Fruit fly (Drosophila melanogaster) whole organism, embryonic: ENCODE results near the gene Obp19d.
A peak's percentile ranks its signal among the peaks of the same experiment; 100 is the strongest.

ENCODE experiments used
- CG10321 ChIP-seq: fragments of 200-800 bp; sonication (Bioruptor generic); IDR thresholded peaks from 2 replicates; pipeline ENCODE4 v1.3.6; 2022; ENCODE audit warnings: missing biosample characterization, missing genetic modification characterization
- CG11456 ChIP-seq: fragments of 200-800 bp; sonication (Bioruptor generic); IDR thresholded peaks from 3 replicates; pipeline ENCODE4 v1.3.6; 2022; ENCODE audit warnings: missing biosample characterization, missing genetic modification characterization
- CG13287 ChIP-seq: fragments of 200-800 bp; sonication (Bioruptor generic); IDR thresholded peaks from 2 replicates; pipeline ENCODE4 v1.3.6; 2022; ENCODE audit warnings: missing biosample characterization, missing genetic modification characterization; ENCODE audit not compliant: partially characterized antibody
- CG14050 ChIP-seq: fragments of 200-800 bp; sonication (Bioruptor generic); IDR thresholded peaks from 3 replicates; pipeline ENCODE4 v1.3.6; 2022; ENCODE audit warnings: missing biosample characterization, missing genetic modification characterization
- CG14710 ChIP-seq: fragments of 200-800 bp; sonication (Bioruptor generic); optimal IDR thresholded peaks from 3 replicates; lab custom pipeline; 2019; ENCODE audit warnings: missing biosample characterization, mild to moderate bottlenecking, missing genetic modification characterization, moderate library complexity
- CG15269 ChIP-seq: fragments of 200-800 bp; sonication (Bioruptor generic); optimal IDR thresholded peaks from 2 replicates; lab custom pipeline; 2018; ENCODE audit warnings: missing biosample characterization, mild to moderate bottlenecking, missing genetic modification characterization, moderate library complexity
- CG18599 ChIP-seq: fragments of 200-800 bp; sonication (Bioruptor generic); optimal IDR thresholded peaks from 3 replicates; lab custom pipeline; 2017; ENCODE audit warnings: missing biosample characterization, missing genetic modification characterization, mild to moderate bottlenecking, moderate library complexity, missing genetic modification reagents
- CG2202 ChIP-seq: fragments of 200-800 bp; sonication (Bioruptor generic); optimal IDR thresholded peaks from 2 replicates; lab custom pipeline; 2018; ENCODE audit warnings: missing biosample characterization, mild to moderate bottlenecking, missing genetic modification characterization
- CG31224 ChIP-seq: fragments of 200-800 bp; sonication (Bioruptor generic); IDR thresholded peaks from 2 replicates; pipeline ENCODE4 v1.3.6; 2022; ENCODE audit warnings: missing biosample characterization, missing genetic modification characterization
- CG42726 ChIP-seq: fragments of 200-800 bp; sonication (Bioruptor generic); IDR thresholded peaks from 2 replicates; pipeline ENCODE4 v1.3.6; 2022; ENCODE audit warnings: missing biosample characterization, missing genetic modification characterization; ENCODE audit not compliant: partially characterized antibody
- CG5180 ChIP-seq: fragments of 200-800 bp; sonication (Bioruptor generic); optimal IDR thresholded peaks from 3 replicates; lab custom pipeline; 2017; ENCODE audit warnings: missing biosample characterization, missing genetic modification characterization, mild to moderate bottlenecking, moderate library complexity, missing genetic modification reagents
- CG6689 ChIP-seq: fragments of 200-800 bp; sonication (Bioruptor generic); IDR thresholded peaks from 2 replicates; pipeline ENCODE4 v1.3.6; 2022; ENCODE audit warnings: missing biosample characterization, missing genetic modification characterization
- CG6765 ChIP-seq: fragments of 200-800 bp; sonication (Bioruptor generic); optimal IDR thresholded peaks from 3 replicates; lab custom pipeline; 2017; ENCODE audit warnings: missing biosample characterization, mild to moderate bottlenecking, missing genetic modification characterization
- CTCF ChIP-seq: fragments of 200-800 bp; sonication (Bioruptor generic); optimal IDR thresholded peaks from 2 replicates; lab custom pipeline; 2017; ENCODE audit warnings: missing biosample characterization, mild to moderate bottlenecking, missing genetic modification characterization, moderate library complexity
- D19B ChIP-seq: fragments of 200-800 bp; sonication (Bioruptor generic); optimal IDR thresholded peaks from 2 replicates; lab custom pipeline; 2017; ENCODE audit warnings: missing biosample characterization, mild to moderate bottlenecking, missing genetic modification characterization
- Dip2 ChIP-seq: fragments of 200-800 bp; sonication (Bioruptor generic); IDR thresholded peaks from 2 replicates; pipeline ENCODE4 v1.3.6; 2022; ENCODE audit warnings: missing biosample characterization, missing genetic modification characterization
- Dref ChIP-seq: fragments of 200-800 bp; sonication (Bioruptor generic); IDR thresholded peaks from 2 replicates; pipeline ENCODE4 v1.3.6; 2022; ENCODE audit warnings: missing biosample characterization, missing genetic modification characterization
- Ets65A ChIP-seq: fragments of 200-800 bp; sonication (Bioruptor generic); peaks from one replicate; lab custom pipeline; 2016; ENCODE audit warnings: missing biosample characterization, missing genetic modification characterization
- Fer1 ChIP-seq: fragments of 200-800 bp; sonication (Bioruptor generic); optimal IDR thresholded peaks from 2 replicates; lab custom pipeline; 2017; ENCODE audit warnings: missing biosample characterization, mild to moderate bottlenecking, missing genetic modification characterization
- HLH3B ChIP-seq: fragments of 200-800 bp; sonication (Bioruptor generic); IDR thresholded peaks from 2 replicates; pipeline ENCODE4 v1.3.6; 2022; ENCODE audit warnings: missing biosample characterization, missing genetic modification characterization
- HLH4C ChIP-seq: fragments of 200-800 bp; sonication (Bioruptor generic); IDR thresholded peaks from 3 replicates; pipeline ENCODE4 v1.3.6; 2022; ENCODE audit warnings: missing biosample characterization, missing genetic modification characterization; ENCODE audit not compliant: partially characterized antibody
- HLH54F ChIP-seq: fragments of 200-800 bp; sonication (Bioruptor generic); optimal IDR thresholded peaks from 3 replicates; lab custom pipeline; 2016; ENCODE audit warnings: missing biosample characterization, missing genetic modification characterization
- Hr3 ChIP-seq: fragments of 200-800 bp; sonication (Bioruptor generic); optimal IDR thresholded peaks from 3 replicates; lab custom pipeline; 2016; ENCODE audit warnings: missing biosample characterization, missing genetic modification characterization
- Hr51 ChIP-seq, 2 experiments: fragments of 200-800 bp; sonication (Bioruptor generic); optimal IDR thresholded peaks; 2 replicates in 1 of 2; 3 replicates in 1 of 2; lab custom pipeline; 2016 to 2018; ENCODE audit warnings: missing biosample characterization in 2 of 2, missing genetic modification characterization in 2 of 2, mild to moderate bottlenecking in 1 of 2, moderate library complexity in 1 of 2
- Neu2 ChIP-seq: fragments of 200-800 bp; sonication (Bioruptor generic); optimal IDR thresholded peaks from 3 replicates; lab custom pipeline; 2016; ENCODE audit warnings: missing biosample characterization, missing genetic modification characterization, borderline replicate concordance
- Nf-YA ChIP-seq: fragments of 200-800 bp; sonication (Bioruptor generic); IDR thresholded peaks from 2 replicates; pipeline ENCODE4 v1.3.6; 2022; ENCODE audit warnings: missing biosample characterization, missing genetic modification characterization
- Nf-YB ChIP-seq: fragments of 200-800 bp; sonication (Bioruptor generic); optimal IDR thresholded peaks from 3 replicates; lab custom pipeline; 2019; ENCODE audit warnings: missing biosample characterization, mild to moderate bottlenecking, missing genetic modification characterization, moderate library complexity
- Scr ChIP-seq: fragments of 200-800 bp; sonication (Bioruptor generic); IDR thresholded peaks from 2 replicates; pipeline ENCODE4 v1.3.6; 2022; ENCODE audit warnings: missing biosample characterization, missing genetic modification characterization; ENCODE audit not compliant: partially characterized antibody
- Sry-β ChIP-seq: fragments of 200-800 bp; sonication (Bioruptor generic); optimal IDR thresholded peaks from 2 replicates; lab custom pipeline; 2018; ENCODE audit warnings: missing biosample characterization, mild to moderate bottlenecking, missing genetic modification characterization, moderate library complexity
- bcd ChIP-seq: fragments of 200-800 bp; sonication (Bioruptor generic); optimal IDR thresholded peaks from 2 replicates; lab custom pipeline; 2017; ENCODE audit warnings: missing biosample characterization, mild to moderate bottlenecking, missing genetic modification characterization
- dati ChIP-seq: fragments of 200-800 bp; sonication (Bioruptor generic); IDR thresholded peaks from 2 replicates; pipeline ENCODE4 v1.3.6; 2022; ENCODE audit warnings: missing biosample characterization, missing genetic modification characterization
- ftz-f1 ChIP-seq: fragments of 200-800 bp; sonication (Bioruptor generic); optimal IDR thresholded peaks from 2 replicates; lab custom pipeline; 2016; ENCODE audit warnings: missing biosample characterization, missing genetic modification characterization
- gfzf ChIP-seq: fragments of 200-800 bp; sonication (Bioruptor generic); optimal IDR thresholded peaks from 2 replicates; lab custom pipeline; 2016; ENCODE audit warnings: missing biosample characterization, mild to moderate bottlenecking, missing genetic modification characterization, moderate library complexity
- ind ChIP-seq: fragments of 200-800 bp; sonication (Bioruptor generic); optimal IDR thresholded peaks from 3 replicates; lab custom pipeline; 2016; ENCODE audit warnings: missing biosample characterization, missing genetic modification characterization
- jing ChIP-seq: fragments of 200-800 bp; sonication (Bioruptor generic); optimal IDR thresholded peaks from 2 replicates; lab custom pipeline; 2018; ENCODE audit warnings: missing biosample characterization, mild to moderate bottlenecking, missing genetic modification characterization
- kni ChIP-seq: fragments of 200-800 bp; sonication (Bioruptor generic); optimal IDR thresholded peaks from 3 replicates; lab custom pipeline; 2017; ENCODE audit warnings: mild to moderate bottlenecking, missing biosample characterization, missing genetic modification reagents, missing genetic modification characterization
- knrl ChIP-seq: fragments of 200-800 bp; sonication (Bioruptor generic); IDR thresholded peaks from 3 replicates; pipeline ENCODE4 v1.3.6; 2022; ENCODE audit warnings: missing biosample characterization, missing genetic modification characterization; ENCODE audit not compliant: partially characterized antibody
- mld ChIP-seq: fragments of 200-800 bp; sonication (Bioruptor generic); IDR thresholded peaks from 3 replicates; pipeline ENCODE4 v1.3.6; 2022; ENCODE audit warnings: missing biosample characterization, missing genetic modification characterization; ENCODE audit not compliant: partially characterized antibody
- pb ChIP-seq: fragments of 200-800 bp; sonication (Bioruptor generic); optimal IDR thresholded peaks from 3 replicates; lab custom pipeline; 2016; ENCODE audit warnings: missing biosample characterization, missing genetic modification characterization
- phol ChIP-seq: fragments of 200-800 bp; sonication (Bioruptor generic); optimal IDR thresholded peaks from 3 replicates; lab custom pipeline; 2018; ENCODE audit warnings: missing biosample characterization, mild to moderate bottlenecking, missing genetic modification characterization, moderate library complexity
- row ChIP-seq: fragments of 200-800 bp; sonication (Bioruptor generic); IDR thresholded peaks from 3 replicates; pipeline ENCODE4 v1.3.6; 2022; ENCODE audit warnings: missing biosample characterization, missing genetic modification characterization
- so ChIP-seq: fragments of 200-800 bp; sonication (Bioruptor generic); IDR thresholded peaks from 3 replicates; pipeline ENCODE4 v1.3.6; 2022; ENCODE audit warnings: missing biosample characterization, missing genetic modification characterization
- stwl ChIP-seq: fragments of 200-800 bp; sonication (Bioruptor generic); optimal IDR thresholded peaks from 3 replicates; lab custom pipeline; 2018; ENCODE audit warnings: missing biosample characterization, mild to moderate bottlenecking, missing genetic modification characterization, moderate library complexity
- tll ChIP-seq, 2 experiments: fragments of 200-800 bp in 1 of 2; fragments of >200 bp in 1 of 2; sonication (Bioruptor generic) in 1 of 2; optimal IDR thresholded peaks; 2 replicates each; lab custom pipeline; 2017 to 2019; ENCODE audit warnings: missing biosample characterization in 2 of 2, missing genetic modification characterization in 2 of 2, mild to moderate bottlenecking in 1 of 2, moderate library complexity in 1 of 2
- tna ChIP-seq: fragments of 200-800 bp; sonication (Bioruptor generic); IDR thresholded peaks from 2 replicates; pipeline ENCODE4 v1.3.6; 2022; ENCODE audit warnings: missing biosample characterization, missing genetic modification characterization; ENCODE audit not compliant: partially characterized antibody
- tx ChIP-seq: fragments of 200-800 bp; sonication (Bioruptor generic); optimal IDR thresholded peaks from 2 replicates; lab custom pipeline; 2016; ENCODE audit warnings: missing biosample characterization, missing genetic modification characterization

The Obp19d gene

dm6 chrX:20419313-20419712 is at the start of gene Obp19d:
Gene Obp19d, plus strand, starts transcription at chrX:20419613.
- TF ChIP-seq CG15269 (tag; lab: Kevin White, UChicago) (no peak), tll (GFP tag; optimal IDR thresholded peaks at IDR 0.05; lab: Kevin White, UChicago) (no peak), CG14710 (no peak), jing (GFP tag; lab: Kevin White, UChicago) (no peak), HLH3B (GFP tag; lab: Robert Waterston, UW) (no peak), tx (GFP tag; lab: Kevin White, UChicago) (no peak), bcd (GFP tag; lab: Kevin White, UChicago) (no peak), Dip2 (GFP tag; lab: Robert Waterston, UW) (no peak), CG14050 (GFP tag; lab: Robert Waterston, UW) (no peak), pb (GFP tag; lab: Kevin White, UChicago) (no peak), CG13287 (GFP tag; lab: Robert Waterston, UW) (no peak), CG2202 (no peak), so (GFP tag; lab: Robert Waterston, UW) (no peak)
- TF ChIP-seq, all 482 proteins: peak for 0

dm6 chrX:20376422-20376821 is 43.0 kb upstream of the Obp19d start, which contains the start of gene CG12679:
Gene CG12679, minus strand, starts transcription at chrX:20376522.
- TF ChIP-seq kni (GFP tag; lab: Kevin White, UChicago): no peak
- no peak for TF ChIP-seq Hr51 (GFP tag; optimal IDR thresholded peaks at IDR 0.05; lab: Kevin White, UChicago)
- TF ChIP-seq gfzf: no peak

DNA sequence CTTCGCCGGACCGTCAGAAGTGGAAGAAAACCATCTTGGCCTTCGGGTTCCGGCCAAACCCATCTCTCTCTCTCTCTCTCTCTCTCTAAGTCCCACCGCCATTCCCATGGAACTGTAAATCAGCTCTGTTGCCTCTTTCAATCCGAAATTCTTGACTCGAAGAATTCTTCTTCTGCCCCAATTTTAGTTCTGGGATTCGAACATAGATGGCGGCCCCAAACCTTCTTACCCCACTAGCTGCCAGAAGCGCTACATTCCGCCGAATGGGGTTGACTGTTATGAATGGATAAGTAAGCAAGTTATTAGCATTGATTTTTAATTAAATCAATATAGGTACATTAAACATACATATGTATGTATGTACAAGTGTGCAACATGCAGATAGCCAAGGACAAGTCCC is 33.5 kb upstream of the Obp19d start:
- TF ChIP-seq CG10321 (GFP tag; lab: Robert Waterston, UW): no peak
- TF ChIP-seq Nf-YB (GFP tag; lab: Kevin White, UChicago): no peak
- TF ChIP-seq CG31224 (GFP tag; lab: Robert Waterston, UW): no peak
- peak; percentile 70 for TF ChIP-seq CTCF (GFP tag; lab: Kevin White, UChicago)
- TF ChIP-seq ind (GFP tag; lab: Kevin White, UChicago): no peak
- TF ChIP-seq Fer1 (GFP tag; lab: Kevin White, UChicago): no peak

DNA sequence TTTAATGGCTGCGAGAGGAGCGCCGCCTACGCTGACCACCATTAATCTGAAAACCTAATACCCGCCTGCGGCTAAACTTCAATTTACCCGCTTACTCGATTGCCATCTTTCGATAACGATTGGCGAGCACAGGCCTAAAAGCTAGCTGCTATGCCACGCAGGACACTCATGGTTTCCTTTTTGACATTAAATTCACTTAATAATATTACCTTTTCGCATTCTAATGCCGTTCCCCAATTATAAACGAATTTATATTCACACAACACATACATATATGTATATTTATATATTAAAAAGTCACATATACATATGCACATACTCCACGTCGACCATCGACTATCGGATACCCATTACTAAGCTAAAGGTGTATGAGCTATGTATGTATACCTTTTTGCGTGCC is 29.8 kb upstream of the Obp19d start:
- no peak for TF ChIP-seq HLH54F (GFP tag; lab: Kevin White, UChicago)
- no peak for TF ChIP-seq CG5180 (GFP tag; lab: Kevin White, UChicago)
- TF ChIP-seq CG42726 (GFP tag; lab: Robert Waterston, UW): no peak
- peak; percentile 31; the same call in 1 of the 3 replicates for TF ChIP-seq row (GFP tag; lab: Robert Waterston, UW)
- TF ChIP-seq Neu2 (GFP tag; lab: Kevin White, UChicago): no peak
- TF ChIP-seq CG11456 (GFP tag; lab: Robert Waterston, UW): no peak
- TF ChIP-seq Nf-YA: no peak
- peak; percentile 36; the same call in 1 of the 3 replicates for TF ChIP-seq knrl (GFP tag; lab: Robert Waterston, UW)
- no peak for TF ChIP-seq phol (tag; lab: Kevin White, UChicago)
- no peak for TF ChIP-seq ftz-f1 (GFP tag; lab: Kevin White, UChicago)
- TF ChIP-seq mld: 0 out of 3 replicates have a peak, but pooled peaks have one; percentile 45
- peak; percentile 48 for TF ChIP-seq Scr (GFP tag; lab: Robert Waterston, UW)
- no peak for TF ChIP-seq CG18599 (GFP tag; lab: Kevin White, UChicago)
- TF ChIP-seq CG6765: no peak
- peak; percentile 32 for TF ChIP-seq stwl
- TF ChIP-seq CG6689 (GFP tag; lab: Robert Waterston, UW): no peak
- TF ChIP-seq Hr3 (GFP tag; lab: Kevin White, UChicago): no peak
- peak; percentile 63 for TF ChIP-seq Dref (GFP tag; lab: Robert Waterston, UW)
- peak; percentile 75 for TF ChIP-seq Sry-β (GFP tag; lab: Kevin White, UChicago)
- no peak for TF ChIP-seq dati
- peak; percentile 16 for TF ChIP-seq D19B (GFP tag; lab: Kevin White, UChicago)
- no peak for TF ChIP-seq Ets65A (GFP tag; lab: Kevin White, UChicago)
- TF ChIP-seq tna (GFP tag; lab: Robert Waterston, UW): peak; percentile 44; the same call in 1 of the 2 replicates
- peak; percentile 80 for TF ChIP-seq HLH4C (GFP tag; lab: Robert Waterston, UW)
